Worm (Caenorhabditis elegans): ENCODE measurements around the gene Y49E10.30.

Gene Y49E10.30

ce11 chrIII:12351301-12351700 lies 35.4 kb upstream of the Y49E10.30 start, which contains the start of the genes pph-4.1 and Y75B8A.31 (continued):
- TF ChIP-seq ceh-40 (GFP tag; IDR thresholded peaks at IDR 0.05) (no peak), ama-1 (optimal IDR thresholded peaks at IDR 0.05) (no peak), ama-1 (GFP tag; optimal IDR thresholded peaks at IDR 0.05) (no peak), C06A6.2 (GFP tag; conservative IDR thresholded peaks at IDR 0.05) (no peak), madf-3 (GFP tag; IDR thresholded peaks at IDR 0.05) (peak; percentile 63; the same call in 1 of the 2 replicates), efl-1 (GFP tag; optimal IDR thresholded peaks at IDR 0.05) (peak; percentile 42), attf-3 (GFP tag; conservative IDR thresholded peaks at IDR 0.05) (peak; percentile 51; the same call in 1 of the 2 replicates), ceh-91 (GFP tag; IDR thresholded peaks at IDR 0.05) (peak; percentile 87), sdz-38 (tag; optimal IDR thresholded peaks at IDR 0.05) (no peak), Y79H2A.3 (GFP tag; conservative IDR thresholded peaks at IDR 0.05) (no peak), F22D6.2 (tag; optimal IDR thresholded peaks at IDR 0.05) (peak; percentile 58), lag-1 (GFP tag; IDR thresholded peaks at IDR 0.05) (no peak), snpc-1.3 (tag; optimal IDR thresholded peaks at IDR 0.05; ENCODE audit: insufficient read depth) (peak; percentile 45), nfyb-1 (GFP tag; IDR thresholded peaks at IDR 0.05) (peak; percentile 61; the same call in 1 of the 2 replicates), cebp-2 (GFP tag; IDR thresholded peaks at IDR 0.05) (no peak), nfya-2 (GFP tag; IDR thresholded peaks at IDR 0.05) (no peak), sptf-2 (GFP tag; optimal IDR thresholded peaks at IDR 0.05) (no peak), let-526 (GFP tag; IDR thresholded peaks at IDR 0.05) (0 out of 2 replicates have a peak, but pooled peaks have one; percentile 48), lin-40 (tag; optimal IDR thresholded peaks at IDR 0.05) (peak; percentile 79), B0019.2 (GFP tag; conservative IDR thresholded peaks at IDR 0.05) (peak; percentile 69), snpc-1.1 (tag; optimal IDR thresholded peaks at IDR 0.05; ENCODE audit: insufficient read depth) (peak; percentile 48), somi-1 (GFP tag; optimal IDR thresholded peaks at IDR 0.05) (peak; percentile 13), B0261.1 (tag; optimal IDR thresholded peaks at IDR 0.05) (no peak), sea-2 (GFP tag; IDR thresholded peaks at IDR 0.05) (no peak), F49E8.2 (tag; optimal IDR thresholded peaks at IDR 0.05; ENCODE audit: insufficient read depth) (no peak), mes-4 (tag; optimal IDR thresholded peaks at IDR 0.05) (no peak), ztf-25 (GFP tag; IDR thresholded peaks at IDR 0.05) (no peak), nhr-80 (tag; optimal IDR thresholded peaks at IDR 0.05) (peak; percentile 51), akir-1 (GFP tag; optimal IDR thresholded peaks at IDR 0.05) (no peak), ZK185.1 (tag; optimal IDR thresholded peaks at IDR 0.05; ENCODE audit: poor library complexity, severe bottlenecking) (no peak), hlh-26 (GFP tag; conservative IDR thresholded peaks at IDR 0.05) (no peak), lin-35 (GFP tag; optimal IDR thresholded peaks at IDR 0.05) (peak in 1 of 3 experiments; percentile 30), nfya-1 (tag; optimal IDR thresholded peaks at IDR 0.05; ENCODE audit: borderline replicate concordance, insufficient read depth) (no peak), nhr-179 (tag; optimal IDR thresholded peaks at IDR 0.05) (no peak), hmg-20 (GFP tag; IDR thresholded peaks at IDR 0.05) (0 out of 2 replicates have a peak, but pooled peaks have one; percentile 15), ztf-3 (GFP tag; optimal IDR thresholded peaks at IDR 0.05) (no peak), hsf-1 (GFP tag; IDR thresholded peaks at IDR 0.05) (no peak), D2030.7 (GFP tag; IDR thresholded peaks at IDR 0.05) (peak; percentile 66), nhr-90 (tag; optimal IDR thresholded peaks at IDR 0.05) (no peak), ceh-79 (tag; optimal IDR thresholded peaks at IDR 0.05) (no peak), aptf-3 (GFP tag; IDR thresholded peaks at IDR 0.05) (no peak), tbx-9 (tag; optimal IDR thresholded peaks at IDR 0.05; ENCODE audit: borderline replicate concordance) (no peak), Y53G8AR.9 (GFP tag; conservative IDR thresholded peaks at IDR 0.05) (peak; percentile 82), Y53F4B.3 (GFP tag; IDR thresholded peaks at IDR 0.05) (no peak), Y95B8A.8 (GFP tag; IDR thresholded peaks at IDR 0.05) (peak; percentile 70; the same call in 1 of the 2 replicates), ztf-26 (tag; optimal IDR thresholded peaks at IDR 0.05) (peak; percentile 42), tbp1 (GFP tag; optimal IDR thresholded peaks at IDR 0.05) (peak; percentile 54), tlf-1 (GFP tag; optimal IDR thresholded peaks at IDR 0.05) (peak; percentile 58), lsy-27 (tag; optimal IDR thresholded peaks at IDR 0.05; ENCODE audit: borderline replicate concordance, insufficient read depth) (no peak)
